Worm (Caenorhabditis elegans): ENCODE results near the gene F35A5.2.

- no peak for TF ChIP-seq sea-1 (GFP tag; conservative IDR thresholded peaks at IDR 0.05)
- TF ChIP-seq ama-1 (optimal IDR thresholded peaks at IDR 0.05), result no peak
- no peak for TF ChIP-seq scrt-1 (GFP tag; IDR thresholded peaks at IDR 0.05)
- no peak for TF ChIP-seq flt-1 (GFP tag; IDR thresholded peaks at IDR 0.05)
- TF ChIP-seq pes-1 (GFP tag; IDR thresholded peaks at IDR 0.05), result no peak
- no peak for TF ChIP-seq ets-7 (tag; optimal IDR thresholded peaks at IDR 0.05)
- no peak for TF ChIP-seq F13C5.2 (tag; optimal IDR thresholded peaks at IDR 0.05)
- TF ChIP-seq tbx-11 (GFP tag; IDR thresholded peaks at IDR 0.05), result no peak
Measured at ce11 chrX:3820666-3821065, 15.7 kb downstream of the F35A5.2 start.

All from whole organism, early embryonic.